Fruit fly (Drosophila melanogaster): Measurements from ENCODE around the gene CG10097.

The CG10097 gene

dm6 chr3R:12431030-12431489 is 35.3 kb upstream of the CG10097 start, which contains the start of gene Prosalpha2 (continued):
- TF ChIP-seq HmgZ (tag; optimal IDR thresholded peaks at IDR 0.05) (peak; percentile 13), CG10267 (tag; optimal IDR thresholded peaks at IDR 0.05) (peak; percentile 45), BEAF-32 (GFP tag; optimal IDR thresholded peaks at IDR 0.05) (peak; percentile 34), CG4617 (GFP tag; optimal IDR thresholded peaks at IDR 0.05; ENCODE audit: borderline replicate concordance) (peak; percentile 57), CG15514 (GFP tag; optimal IDR thresholded peaks at IDR 0.05) (peak; percentile 62), CG14710 (tag; optimal IDR thresholded peaks at IDR 0.05) (peak; percentile 80), CG13424 (tag; optimal IDR thresholded peaks at IDR 0.05) (peak; percentile 20), emc (GFP tag; optimal IDR thresholded peaks at IDR 0.05) (no peak)

dm6 chr3R:12429120-12429610 is 33.4 kb upstream of the CG10097 start, which contains the start of the genes CG5641 and CG5245:
Gene CG5641 (minus strand): TSS chr3R:12429282.
Gene CG5245 (plus strand): TSS chr3R:12429560.
- peak; percentile 58 for TF ChIP-seq nerfin-1 (tag; optimal IDR thresholded peaks at IDR 0.05)
- 0 out of 3 replicates have a peak, but pooled peaks have one; percentile 12 for TF ChIP-seq Opbp (GFP tag; IDR thresholded peaks at IDR 0.05; ENCODE audit: partially characterized antibody)
- peak; percentile 34 for TF ChIP-seq sens (GFP tag)
- TF ChIP-seq E2f2 (GFP tag; IDR thresholded peaks at IDR 0.05) = peak; percentile 64
- TF ChIP-seq CG14860 (GFP tag; IDR thresholded peaks at IDR 0.05; ENCODE audit: partially characterized antibody) = no peak
- peak; percentile 47 for TF ChIP-seq MESR4 (GFP tag; optimal IDR thresholded peaks at IDR 0.05)
- peak; percentile 30 for TF ChIP-seq BEAF-32 (GFP tag; optimal IDR thresholded peaks at IDR 0.05)
- TF ChIP-seq CG11093 (GFP tag; IDR thresholded peaks at IDR 0.05) = no peak
- TF ChIP-seq p53 (GFP tag; optimal IDR thresholded peaks at IDR 0.05) = no peak
- peak; percentile 34 for TF ChIP-seq Sin3A (optimal IDR thresholded peaks at IDR 0.05)
- TF ChIP-seq zfh1 (GFP tag; IDR thresholded peaks at IDR 0.05) = 0 out of 3 replicates have a peak, but pooled peaks have one; percentile 10
- no peak for TF ChIP-seq CG2120 (GFP tag; optimal IDR thresholded peaks at IDR 0.05)
- TF ChIP-seq CG13287 (GFP tag; IDR thresholded peaks at IDR 0.05; ENCODE audit: partially characterized antibody) = peak; percentile 18; the same call in 1 of the 2 replicates
- no peak for TF ChIP-seq wor (GFP tag; IDR thresholded peaks at IDR 0.05)
- peak; percentile 26 for TF ChIP-seq hkb (optimal IDR thresholded peaks at IDR 0.05)
- no peak for TF ChIP-seq hkb (GFP tag; IDR thresholded peaks at IDR 0.05)
- TF ChIP-seq grn (GFP tag; optimal IDR thresholded peaks at IDR 0.05) = no peak
- peak; percentile 12 for TF ChIP-seq CoRest (tag; optimal IDR thresholded peaks at IDR 0.05)
- peak; percentile 23 for TF ChIP-seq Ets97D (GFP tag; optimal IDR thresholded peaks at IDR 0.05)
- peak; percentile 27 for TF ChIP-seq CG14710 (tag; optimal IDR thresholded peaks at IDR 0.05)
- TF ChIP-seq CG4617 (GFP tag; optimal IDR thresholded peaks at IDR 0.05; ENCODE audit: borderline replicate concordance) = peak; percentile 51
- no peak for TF ChIP-seq usp (GFP tag; optimal IDR thresholded peaks at IDR 0.05)
- TF ChIP-seq pan (optimal IDR thresholded peaks at IDR 0.05) = no peak
- TF ChIP-seq pan (GFP tag; optimal IDR thresholded peaks at IDR 0.05 in 1 of 2, IDR thresholded peaks at IDR 0.05 in 1 of 2) = no peak
- TF ChIP-seq CG12659 (GFP tag; optimal IDR thresholded peaks at IDR 0.05) = peak; percentile 22
- TF ChIP-seq MBD-R2 (GFP tag; IDR thresholded peaks at IDR 0.05) = peak; percentile 70
- TF ChIP-seq gfzf (GFP tag; optimal IDR thresholded peaks at IDR 0.05) = peak; percentile 85
- TF ChIP-seq CG4730 (GFP tag; IDR thresholded peaks at IDR 0.05) = no peak
- TF ChIP-seq phol (tag; optimal IDR thresholded peaks at IDR 0.05) = peak; percentile 29
- TF ChIP-seq Lhr (GFP tag; optimal IDR thresholded peaks at IDR 0.05) = peak; percentile 31
- TF ChIP-seq Sry-β (GFP tag; optimal IDR thresholded peaks at IDR 0.05) = peak; percentile 14
- TF ChIP-seq CG1603 (tag; optimal IDR thresholded peaks at IDR 0.05) = peak; percentile 11
- peak; percentile 23 for TF ChIP-seq YL-1 (GFP tag; optimal IDR thresholded peaks at IDR 0.05)
- TF ChIP-seq chm (GFP tag; IDR thresholded peaks at IDR 0.05) = no peak
- peak; percentile 31; the same call in 1 of the 3 replicates for TF ChIP-seq CG34422 (GFP tag; IDR thresholded peaks at IDR 0.05)
- TF ChIP-seq CG9797 (GFP tag; optimal IDR thresholded peaks at IDR 0.05) = peak; percentile 69
- TF ChIP-seq pzg (GFP tag; optimal IDR thresholded peaks at IDR 0.05) = peak; percentile 51
- TF ChIP-seq CG30020 (tag; optimal IDR thresholded peaks at IDR 0.05) = peak; percentile 15
- no peak for TF ChIP-seq CG31388 (GFP tag; optimal IDR thresholded peaks at IDR 0.05)
- TF ChIP-seq Stat92E (GFP tag; optimal IDR thresholded peaks at IDR 0.05) = peak in 1 of 3 experiments; percentile 5
- peak; percentile 40; the same call in 2 of the 3 replicates for TF ChIP-seq row (GFP tag; IDR thresholded peaks at IDR 0.05)
- peak; percentile 57 for TF ChIP-seq CG15514 (GFP tag; optimal IDR thresholded peaks at IDR 0.05)
- TF ChIP-seq Myb (GFP tag; optimal IDR thresholded peaks at IDR 0.05) = peak; percentile 31
